Worm (Caenorhabditis elegans) whole organism, young adult: ENCODE data around the gene drd-5.

ENCODE experiments used
- B0261.1 ChIP-seq: sonication (generic microtip); optimal IDR thresholded peaks from 2 replicates; lab custom pipeline; 2016; ENCODE audit warnings: mild to moderate bottlenecking, missing genetic modification characterization, moderate library complexity, missing compliant biosample characterization
- C17E4.6 ChIP-seq: fragments of 200-800 bp; sonication (Bioruptor generic); IDR thresholded peaks from 2 replicates; pipeline ENCODE4 v1.3.6; 2022; ENCODE audit warnings: missing genetic modification reagents, missing genetic modification characterization, missing compliant biosample characterization
- F10E7.11 ChIP-seq: sonication (generic microtip); optimal IDR thresholded peaks from 2 replicates; lab custom pipeline; 2017; ENCODE audit warnings: mild to moderate bottlenecking, missing genetic modification characterization, moderate library complexity, missing compliant biosample characterization
- F22D6.2 ChIP-seq: sonication (generic microtip); optimal IDR thresholded peaks from 2 replicates; lab custom pipeline; 2016; ENCODE audit warnings: mild to moderate bottlenecking, missing genetic modification characterization, missing compliant biosample characterization
- F55B11.4 ChIP-seq: sonication (generic microtip); optimal IDR thresholded peaks from 2 replicates; lab custom pipeline; 2016; ENCODE audit warnings: missing compliant biosample characterization, missing genetic modification characterization, borderline replicate concordance; ENCODE audit not compliant: insufficient read depth
- F57C9.4 ChIP-seq: sonication (generic microtip); optimal IDR thresholded peaks from 2 replicates; lab custom pipeline; 2017; ENCODE audit warnings: mild to moderate bottlenecking, missing genetic modification characterization, missing compliant biosample characterization
- T07F8.4 ChIP-seq: sonication (generic microtip); optimal IDR thresholded peaks from 2 replicates; lab custom pipeline; 2016; ENCODE audit warnings: mild to moderate bottlenecking, missing genetic modification characterization, moderate library complexity, missing compliant biosample characterization
- Y53F4B.3 ChIP-seq: fragments of 200-800 bp; sonication (Bioruptor generic); IDR thresholded peaks from 2 replicates; pipeline ENCODE4 v1.3.6; 2022; ENCODE audit warnings: missing genetic modification reagents, missing genetic modification characterization, missing compliant biosample characterization
- Y53G8AR.9 ChIP-seq: fragments of 200-800 bp; sonication (Bioruptor generic); conservative IDR thresholded peaks from 2 replicates; pipeline ENCODE4 v1.3.6; 2022; ENCODE audit warnings: missing genetic modification reagents, missing genetic modification characterization, missing compliant biosample characterization
- Y67H2A.10 ChIP-seq: fragments of 200-800 bp; sonication (Bioruptor generic); conservative IDR thresholded peaks from 2 replicates; pipeline ENCODE4 v1.3.6; 2022; ENCODE audit warnings: missing genetic modification reagents, missing genetic modification characterization, missing compliant biosample characterization
- ZK185.1 ChIP-seq: sonication (generic microtip); optimal IDR thresholded peaks from 2 replicates; lab custom pipeline; 2016; ENCODE audit warnings: mild to moderate bottlenecking, missing genetic modification characterization, missing compliant biosample characterization; ENCODE audit not compliant: poor library complexity, severe bottlenecking
- attf-5 ChIP-seq: fragments of 200-800 bp; sonication (Bioruptor generic); optimal IDR thresholded peaks from 2 replicates; lab custom pipeline; 2018; ENCODE audit warnings: mild to moderate bottlenecking, missing genetic modification characterization, missing compliant biosample characterization
- bed-2 ChIP-seq: fragments of 200-800 bp; sonication (Bioruptor generic); IDR thresholded peaks from 2 replicates; pipeline ENCODE4 v1.3.6; 2022; ENCODE audit warnings: missing genetic modification reagents, missing genetic modification characterization, missing compliant biosample characterization
- ceh-27 ChIP-seq: fragments of 200-800 bp; sonication (Bioruptor generic); optimal IDR thresholded peaks from 2 replicates; lab custom pipeline; 2018; ENCODE audit warnings: mild to moderate bottlenecking, missing genetic modification characterization, moderate library complexity, missing compliant biosample characterization
- ceh-40 ChIP-seq: fragments of 200-800 bp; sonication (Bioruptor generic); IDR thresholded peaks from 2 replicates; pipeline ENCODE4 v1.3.6; 2022; ENCODE audit warnings: missing genetic modification characterization, missing compliant biosample characterization
- ceh-91 ChIP-seq: fragments of 200-800 bp; sonication (Bioruptor generic); IDR thresholded peaks from 2 replicates; pipeline ENCODE4 v1.3.6; 2022; ENCODE audit warnings: missing genetic modification reagents, missing genetic modification characterization, missing compliant biosample characterization
- die-1 ChIP-seq: sonication (generic microtip); optimal IDR thresholded peaks from 2 replicates; lab custom pipeline; 2016; ENCODE audit warnings: missing genotype, mild to moderate bottlenecking, missing genetic modification characterization, missing compliant biosample characterization
- ekl-4 ChIP-seq: fragments of 200-800 bp; sonication (Bioruptor generic); IDR thresholded peaks from 2 replicates; pipeline ENCODE4 v1.3.6; 2022; ENCODE audit warnings: missing genetic modification reagents, missing genetic modification characterization, missing compliant biosample characterization
- ets-4 ChIP-seq: fragments of 200-800 bp; sonication (Bioruptor generic); optimal IDR thresholded peaks from 2 replicates; lab custom pipeline; 2018; ENCODE audit warnings: mild to moderate bottlenecking, missing genetic modification characterization, missing compliant biosample characterization
- fkh-3 ChIP-seq: sonication (generic microtip); optimal IDR thresholded peaks from 2 replicates; lab custom pipeline; 2016; ENCODE audit warnings: mild to moderate bottlenecking, missing genetic modification characterization, missing compliant biosample characterization
- hsf-1 ChIP-seq: fragments of 200-800 bp; sonication (Bioruptor generic); IDR thresholded peaks from 2 replicates; pipeline ENCODE4 v1.3.6; 2022; ENCODE audit warnings: missing genetic modification reagents, missing genetic modification characterization, missing compliant biosample characterization
- let-526 ChIP-seq: fragments of 200-800 bp; sonication (Bioruptor generic); IDR thresholded peaks from 2 replicates; pipeline ENCODE4 v1.3.6; 2022; ENCODE audit warnings: missing genetic modification reagents, missing genetic modification characterization, missing compliant biosample characterization
- let-607 ChIP-seq, 2 experiments: fragments of 200-800 bp in 1 of 2; sonication (Bioruptor generic) in 1 of 2; sonication (generic microtip) in 1 of 2; optimal IDR thresholded peaks; 2 replicates each; lab custom pipeline; 2016 to 2018; ENCODE audit warnings: mild to moderate bottlenecking in 2 of 2, missing compliant biosample characterization in 2 of 2, missing genetic modification characterization in 2 of 2, moderate library complexity in 2 of 2, missing genotype in 1 of 2
- lin-54 ChIP-seq: fragments of 200-800 bp; sonication (Bioruptor generic); optimal IDR thresholded peaks from 2 replicates; lab custom pipeline; 2018; ENCODE audit warnings: mild to moderate bottlenecking, missing genetic modification characterization, missing compliant biosample characterization
- madf-10 ChIP-seq: sonication (generic microtip); optimal IDR thresholded peaks from 2 replicates; lab custom pipeline; 2016; ENCODE audit warnings: mild to moderate bottlenecking, missing genetic modification characterization, missing compliant biosample characterization
- nhr-27 ChIP-seq: fragments of 200-800 bp; sonication (Bioruptor generic); optimal IDR thresholded peaks from 2 replicates; lab custom pipeline; 2018; ENCODE audit warnings: mild to moderate bottlenecking, missing genetic modification characterization, moderate library complexity, missing compliant biosample characterization
- nhr-90 ChIP-seq: sonication (generic microtip); optimal IDR thresholded peaks from 2 replicates; lab custom pipeline; 2016; ENCODE audit warnings: missing genotype, mild to moderate bottlenecking, missing genetic modification characterization, missing compliant biosample characterization
- sdz-38 ChIP-seq: sonication (generic microtip); optimal IDR thresholded peaks from 2 replicates; lab custom pipeline; 2016; ENCODE audit warnings: missing genotype, missing genetic modification characterization, missing compliant biosample characterization
- snpc-1.1 ChIP-seq: sonication (generic microtip); optimal IDR thresholded peaks from 2 replicates; lab custom pipeline; 2017; ENCODE audit warnings: missing genetic modification characterization, mild to moderate bottlenecking, missing compliant biosample characterization, antibody characterized with exemption, moderate library complexity, missing genotype, missing genetic modification reagents; ENCODE audit not compliant: insufficient read depth
- tbp1 ChIP-seq: fragments of 200-800 bp; sonication (Bioruptor generic); optimal IDR thresholded peaks from 2 replicates; lab custom pipeline; 2018; ENCODE audit warnings: mild to moderate bottlenecking, missing genetic modification characterization, missing compliant biosample characterization
- tlf-1 ChIP-seq: fragments of 200-800 bp; sonication (Bioruptor generic); optimal IDR thresholded peaks from 2 replicates; lab custom pipeline; 2018; ENCODE audit warnings: mild to moderate bottlenecking, missing genetic modification characterization, missing compliant biosample characterization
- unc-130 ChIP-seq: sonication (generic microtip); optimal IDR thresholded peaks from 2 replicates; lab custom pipeline; 2016; ENCODE audit warnings: missing genetic modification reagents, missing genetic modification characterization, missing compliant biosample characterization
- xnd-1 ChIP-seq: sonication (generic microtip); optimal IDR thresholded peaks from 2 replicates; lab custom pipeline; 2016; ENCODE audit warnings: missing genotype, missing genetic modification reagents, missing genetic modification characterization, missing compliant biosample characterization
- zim-3 ChIP-seq: sonication (generic microtip); optimal IDR thresholded peaks from 2 replicates; lab custom pipeline; 2017; ENCODE audit warnings: mild to moderate bottlenecking, missing genetic modification characterization, moderate library complexity, missing compliant biosample characterization
- ztf-25 ChIP-seq: fragments of 200-800 bp; sonication (Bioruptor generic); IDR thresholded peaks from 2 replicates; pipeline ENCODE4 v1.3.6; 2022; ENCODE audit warnings: missing genetic modification reagents, missing genetic modification characterization, missing compliant biosample characterization
- ztf-26 ChIP-seq: sonication (generic microtip); optimal IDR thresholded peaks from 2 replicates; lab custom pipeline; 2017; ENCODE audit warnings: missing genetic modification characterization, missing compliant biosample characterization
- ztf-6 ChIP-seq: fragments of 200-800 bp; sonication (Bioruptor generic); IDR thresholded peaks from 2 replicates; pipeline ENCODE4 v1.3.6; 2022; ENCODE audit warnings: missing genetic modification reagents, missing genetic modification characterization, missing compliant biosample characterization

The drd-5 gene

ce11 chrX:8354284-8354784 lies 8.2 kb upstream of the drd-5 start:
- TF ChIP-seq B0261.1 (tag; lab: Kevin White, UChicago), result no peak
- no peak for TF ChIP-seq nhr-90 (tag; lab: Kevin White, UChicago)
- TF ChIP-seq C17E4.6, result no peak
- no peak for TF ChIP-seq lin-54 (GFP tag; lab: Kevin White, UChicago)
- no peak for TF ChIP-seq T07F8.4 (tag; lab: Kevin White, UChicago)
- no peak for TF ChIP-seq snpc-1.1
- TF ChIP-seq madf-10 (tag; lab: Kevin White, UChicago), result no peak
- TF ChIP-seq fkh-3 (tag; lab: Kevin White, UChicago), result no peak
- TF ChIP-seq bed-2, result no peak
- TF ChIP-seq F10E7.11, result no peak
- no peak for TF ChIP-seq F57C9.4 (tag; lab: Kevin White, UChicago)
- no peak for TF ChIP-seq ets-4 (GFP tag; lab: Kevin White, UChicago)
- TF ChIP-seq tlf-1, result no peak
- no peak for TF ChIP-seq ceh-40 (GFP tag; lab: Robert Waterston, UW)
- no peak for TF ChIP-seq ZK185.1
- no peak for TF ChIP-seq ztf-6 (GFP tag; lab: Robert Waterston, UW)
- no peak for TF ChIP-seq let-607 (tag; optimal IDR thresholded peaks at IDR 0.05; lab: Kevin White, UChicago)

- no peak for TF ChIP-seq tbp1 (GFP tag; lab: Kevin White, UChicago)
- TF ChIP-seq ekl-4 (GFP tag; lab: Robert Waterston, UW), result no peak
- no peak for TF ChIP-seq sdz-38 (tag; lab: Kevin White, UChicago)
- 0 out of 2 replicates have a peak, but pooled peaks have one; percentile 25 for TF ChIP-seq let-526
- no peak for TF ChIP-seq snpc-1.1
- TF ChIP-seq B0261.1 (tag; lab: Kevin White, UChicago), result no peak
- TF ChIP-seq let-607 (tag; optimal IDR thresholded peaks at IDR 0.05; lab: Kevin White, UChicago), result no peak
Measured at ce11 chrX:8350984-8351383, 4.8 kb upstream of the drd-5 start, which contains the start of gene npr-28. npr-28 (minus strand) TSS chrX:8351084.

ce11 chrX:8341675-8342074 lies 4.5 kb downstream of the drd-5 start, which contains the start of gene F55E10.1:
F55E10.1 (plus strand) TSS chrX:8341975.
- TF ChIP-seq T07F8.4 (tag; lab: Kevin White, UChicago), result no peak
- no peak for TF ChIP-seq unc-130
- TF ChIP-seq F55B11.4 (tag; lab: Kevin White, UChicago), result no peak
- TF ChIP-seq ceh-91 (GFP tag; lab: Robert Waterston, UW), result no peak
- no peak for TF ChIP-seq ceh-27 (GFP tag; lab: Kevin White, UChicago)
- TF ChIP-seq F22D6.2 (tag; lab: Kevin White, UChicago), result no peak
- no peak for TF ChIP-seq xnd-1 (tag; lab: Kevin White, UChicago)
- no peak for TF ChIP-seq Y67H2A.10 (GFP tag; lab: Robert Waterston, UW)
- TF ChIP-seq Y53G8AR.9 (GFP tag; lab: Robert Waterston, UW), result no peak
- TF ChIP-seq die-1 (tag; lab: Kevin White, UChicago), result no peak
- no peak for TF ChIP-seq zim-3
- no peak for TF ChIP-seq ztf-25
- no peak for TF ChIP-seq attf-5 (GFP tag; lab: Kevin White, UChicago)
- TF ChIP-seq ztf-26, result no peak
- no peak for TF ChIP-seq Y53F4B.3
- no peak for TF ChIP-seq nhr-27 (tag; lab: Kevin White, UChicago)
- TF ChIP-seq hsf-1 (GFP tag; lab: Robert Waterston, UW), result no peak
